Fruit fly (Drosophila melanogaster): ENCODE results near the gene CG9016.

- TF ChIP-seq CG17806 (tag; optimal IDR thresholded peaks at IDR 0.05), result no peak
- TF ChIP-seq rn (GFP tag; IDR thresholded peaks at IDR 0.05), result no peak
- no peak for TF ChIP-seq CG9948 (tag; optimal IDR thresholded peaks at IDR 0.05)
- no peak for TF ChIP-seq CG15710 (tag; optimal IDR thresholded peaks at IDR 0.05)
- no peak for TF ChIP-seq CG8301 (tag; optimal IDR thresholded peaks at IDR 0.05)
- TF ChIP-seq D1 (tag; optimal IDR thresholded peaks at IDR 0.05), result no peak
- TF ChIP-seq Snoo (tag; optimal IDR thresholded peaks at IDR 0.05), result no peak
- TF ChIP-seq EcR (GFP tag; optimal IDR thresholded peaks at IDR 0.05), result no peak
- no peak for TF ChIP-seq fd96Ca (GFP tag; IDR thresholded peaks at IDR 0.05)
- TF ChIP-seq Pif1A (GFP tag; optimal IDR thresholded peaks at IDR 0.05), result no peak
- TF ChIP-seq CG8159 (tag; optimal IDR thresholded peaks at IDR 0.05), result no peak
- TF ChIP-seq CG34367 (tag; optimal IDR thresholded peaks at IDR 0.05), result no peak
- no peak for TF ChIP-seq CG12605 (GFP tag; IDR thresholded peaks at IDR 0.05)
Measured at dm6 chr2L:5899170-5899708, 24.2 kb downstream of the CG9016 start.
